Fruit fly (Drosophila melanogaster) whole organism, embryonic: ENCODE measurements around the gene CG3348.

Source experiments
- Blimp-1 ChIP-seq: fragments of 200-800 bp; sonication (Bioruptor generic); optimal IDR thresholded peaks from 3 replicates; lab custom pipeline; 2018; ENCODE audit warnings: missing biosample characterization, missing genetic modification characterization, mild to moderate bottlenecking, moderate library complexity, missing genetic modification reagents
- CG1233 ChIP-seq: fragments of 200-800 bp; sonication (Bioruptor generic); optimal IDR thresholded peaks from 4 replicates; lab custom pipeline; 2018; ENCODE audit warnings: missing biosample characterization, mild to moderate bottlenecking, missing genetic modification characterization
- CG13775 ChIP-seq: fragments of 200-800 bp; sonication (Bioruptor generic); optimal IDR thresholded peaks from 3 replicates; lab custom pipeline; 2017; ENCODE audit warnings: missing biosample characterization, mild to moderate bottlenecking, missing genetic modification characterization
- CG15269 ChIP-seq: fragments of 200-800 bp; sonication (Bioruptor generic); optimal IDR thresholded peaks from 2 replicates; lab custom pipeline; 2018; ENCODE audit warnings: missing biosample characterization, mild to moderate bottlenecking, missing genetic modification characterization, moderate library complexity
- CG15696 ChIP-seq: fragments of 200-800 bp; sonication (Bioruptor generic); optimal IDR thresholded peaks from 2 replicates; lab custom pipeline; 2019; ENCODE audit warnings: missing biosample characterization, mild to moderate bottlenecking, missing genetic modification characterization, moderate library complexity
- CG17359 ChIP-seq: fragments of 200-800 bp; sonication (Bioruptor generic); optimal IDR thresholded peaks from 3 replicates; lab custom pipeline; 2018; ENCODE audit warnings: missing biosample characterization, mild to moderate bottlenecking, missing genetic modification characterization, moderate library complexity
- CG17385 ChIP-seq: fragments of 200-800 bp; sonication (Bioruptor generic); optimal IDR thresholded peaks from 3 replicates; lab custom pipeline; 2018; ENCODE audit warnings: missing biosample characterization, mild to moderate bottlenecking, missing genetic modification characterization
- CG18262 ChIP-seq: fragments of 200-800 bp; optimal IDR thresholded peaks from 3 replicates; lab custom pipeline; 2019; ENCODE audit warnings: missing biosample characterization, mild to moderate bottlenecking, missing genetic modification characterization, moderate library complexity
- CG2129 ChIP-seq: fragments of 200-800 bp; sonication (Bioruptor generic); IDR thresholded peaks from 2 replicates; pipeline ENCODE4 v1.3.6; 2022; ENCODE audit warnings: missing biosample characterization, missing genetic modification characterization; ENCODE audit not compliant: partially characterized antibody
- CG33557 ChIP-seq: fragments of 200-800 bp; sonication (Bioruptor generic); optimal IDR thresholded peaks from 2 replicates; lab custom pipeline; 2019; ENCODE audit warnings: missing biosample characterization, mild to moderate bottlenecking, missing genetic modification characterization, moderate library complexity
- CG3847 ChIP-seq: fragments of 200-800 bp; sonication (Bioruptor generic); IDR thresholded peaks from 2 replicates; pipeline ENCODE4 v1.3.6; 2022; ENCODE audit warnings: missing biosample characterization, missing genetic modification characterization
- CG4282 ChIP-seq: fragments of 200-800 bp; sonication (Bioruptor generic); optimal IDR thresholded peaks from 2 replicates; lab custom pipeline; 2016; ENCODE audit warnings: missing biosample characterization, missing genetic modification characterization
- CG4820 ChIP-seq: fragments of 200-800 bp; sonication (Bioruptor generic); optimal IDR thresholded peaks from 3 replicates; lab custom pipeline; 2016; ENCODE audit warnings: missing biosample characterization, missing genetic modification characterization
- CG5180 ChIP-seq: fragments of 200-800 bp; sonication (Bioruptor generic); optimal IDR thresholded peaks from 3 replicates; lab custom pipeline; 2017; ENCODE audit warnings: missing biosample characterization, missing genetic modification characterization, mild to moderate bottlenecking, moderate library complexity, missing genetic modification reagents
- CG6175 ChIP-seq: fragments of 200-800 bp; sonication (Bioruptor generic); IDR thresholded peaks from 3 replicates; pipeline ENCODE4 v1.3.6; 2022; ENCODE audit warnings: missing biosample characterization, missing genetic modification characterization
- CG8089 ChIP-seq: fragments of 200-800 bp; sonication (Bioruptor generic); optimal IDR thresholded peaks from 3 replicates; lab custom pipeline; 2016; ENCODE audit warnings: missing biosample characterization, missing genetic modification characterization
- Chrac-16 ChIP-seq: fragments of 200-800 bp; sonication (Bioruptor generic); optimal IDR thresholded peaks from 3 replicates; lab custom pipeline; 2016; ENCODE audit warnings: missing biosample characterization, missing genetic modification characterization
- D ChIP-seq, 2 experiments: fragments of 200-800 bp in 1 of 2; fragments of >200 bp in 1 of 2; sonication (Bioruptor generic) in 1 of 2; optimal IDR thresholded peaks; 2 replicates in 1 of 2; 3 replicates in 1 of 2; lab custom pipeline; 2017; ENCODE audit warnings: mild to moderate bottlenecking in 1 of 2, missing biosample characterization in 1 of 2, missing genetic modification characterization in 1 of 2, missing genetic modification reagents in 1 of 2
- D19B ChIP-seq: fragments of 200-800 bp; sonication (Bioruptor generic); optimal IDR thresholded peaks from 2 replicates; lab custom pipeline; 2017; ENCODE audit warnings: missing biosample characterization, mild to moderate bottlenecking, missing genetic modification characterization
- Dip2 ChIP-seq: fragments of 200-800 bp; sonication (Bioruptor generic); IDR thresholded peaks from 2 replicates; pipeline ENCODE4 v1.3.6; 2022; ENCODE audit warnings: missing biosample characterization, missing genetic modification characterization
- Dref ChIP-seq: fragments of 200-800 bp; sonication (Bioruptor generic); IDR thresholded peaks from 2 replicates; pipeline ENCODE4 v1.3.6; 2022; ENCODE audit warnings: missing biosample characterization, missing genetic modification characterization
- HmgD ChIP-seq: fragments of 200-800 bp; sonication (Bioruptor generic); optimal IDR thresholded peaks from 3 replicates; lab custom pipeline; 2016; ENCODE audit warnings: missing biosample characterization, missing genetic modification characterization
- Hr78 ChIP-seq, 2 experiments: fragments of 200-800 bp in 1 of 2; fragments of >200 bp in 1 of 2; sonication (Bioruptor generic) in 1 of 2; optimal IDR thresholded peaks; 2 replicates each; lab custom pipeline; 2017 to 2019; ENCODE audit warnings: missing biosample characterization in 2 of 2, missing genetic modification characterization in 2 of 2, mild to moderate bottlenecking in 1 of 2, moderate library complexity in 1 of 2
- MTF-1 ChIP-seq: fragments of 200-800 bp; sonication (Bioruptor generic); optimal IDR thresholded peaks from 2 replicates; lab custom pipeline; 2018; ENCODE audit warnings: missing biosample characterization, mild to moderate bottlenecking, missing genetic modification characterization, borderline replicate concordance
- Max ChIP-seq: fragments of 200-800 bp; sonication (Bioruptor generic); optimal IDR thresholded peaks from 2 replicates; lab custom pipeline; 2016; ENCODE audit warnings: missing biosample characterization, mild to moderate bottlenecking, missing genetic modification characterization
- Mes4 ChIP-seq: fragments of 200-800 bp; sonication (Bioruptor generic); optimal IDR thresholded peaks from 2 replicates; lab custom pipeline; 2016; ENCODE audit warnings: missing biosample characterization, missing genetic modification characterization
- NC2α ChIP-seq: fragments of 200-800 bp; sonication (Bioruptor generic); optimal IDR thresholded peaks from 2 replicates; lab custom pipeline; 2016; ENCODE audit warnings: missing biosample characterization, missing genetic modification characterization
- Six4 ChIP-seq: fragments of 200-800 bp; sonication (Bioruptor generic); optimal IDR thresholded peaks from 2 replicates; lab custom pipeline; 2016; ENCODE audit warnings: missing biosample characterization, missing genetic modification characterization
- crol ChIP-seq: fragments of 200-800 bp; sonication (Bioruptor generic); IDR thresholded peaks from 2 replicates; pipeline ENCODE4 v1.3.6; 2022; ENCODE audit warnings: missing biosample characterization, missing genetic modification characterization
- dmrt99B ChIP-seq: fragments of 200-800 bp; sonication (Bioruptor generic); optimal IDR thresholded peaks from 2 replicates; lab custom pipeline; 2018; ENCODE audit warnings: missing biosample characterization, mild to moderate bottlenecking, missing genetic modification characterization, moderate library complexity
- fd3F ChIP-seq: fragments of 200-800 bp; sonication (Bioruptor generic); optimal IDR thresholded peaks from 2 replicates; lab custom pipeline; 2018; ENCODE audit warnings: missing biosample characterization, mild to moderate bottlenecking, missing genetic modification characterization, moderate library complexity
- gcm ChIP-seq: fragments of 200-800 bp; sonication (Bioruptor generic); optimal IDR thresholded peaks from 2 replicates; lab custom pipeline; 2019; ENCODE audit warnings: missing biosample characterization, mild to moderate bottlenecking, missing genetic modification characterization, moderate library complexity
- h ChIP-seq: fragments of >200 bp; optimal IDR thresholded peaks from 2 replicates; lab custom pipeline; 2017
- insv ChIP-seq, 2 experiments: fragments of 200-800 bp; sonication (Bioruptor generic); optimal IDR thresholded peaks; 3 replicates each; lab custom pipeline; 2016 to 2018; ENCODE audit warnings: missing biosample characterization in 2 of 2, missing genetic modification characterization in 2 of 2
- kah ChIP-seq: fragments of 200-800 bp; sonication (Bioruptor generic); optimal IDR thresholded peaks from 2 replicates; lab custom pipeline; 2018; ENCODE audit warnings: missing biosample characterization, mild to moderate bottlenecking, missing genetic modification characterization
- ken ChIP-seq: fragments of 200-800 bp; sonication (Bioruptor generic); IDR thresholded peaks from 3 replicates; pipeline ENCODE4 v1.3.6; 2022; ENCODE audit warnings: missing biosample characterization, missing genetic modification characterization
- lov ChIP-seq, 2 experiments: fragments of 200-800 bp in 1 of 2; fragments of >200 bp in 1 of 2; sonication (Bioruptor generic) in 1 of 2; IDR thresholded peaks in 1 of 2; optimal IDR thresholded peaks in 1 of 2; 2 replicates in 1 of 2; 3 replicates in 1 of 2; pipeline versions ENCODE4 v1.3.6 to Lab custom; 2017 to 2022; ENCODE audit warnings: missing biosample characterization in 1 of 2, missing genetic modification characterization in 1 of 2
- org-1 ChIP-seq: fragments of 200-800 bp; sonication (Bioruptor generic); optimal IDR thresholded peaks from 2 replicates; lab custom pipeline; 2017; ENCODE audit warnings: missing biosample characterization, missing genetic modification characterization
- pho ChIP-seq: fragments of 200-800 bp; sonication (Bioruptor generic); optimal IDR thresholded peaks from 2 replicates; lab custom pipeline; 2016; ENCODE audit warnings: missing biosample characterization, missing genetic modification characterization
- row ChIP-seq: fragments of 200-800 bp; sonication (Bioruptor generic); IDR thresholded peaks from 3 replicates; pipeline ENCODE4 v1.3.6; 2022; ENCODE audit warnings: missing biosample characterization, missing genetic modification characterization
- sisA ChIP-seq: fragments of 200-800 bp; sonication (Bioruptor generic); IDR thresholded peaks from 2 replicates; pipeline ENCODE4 v1.3.6; 2022; ENCODE audit warnings: missing biosample characterization, missing genetic modification characterization
- sr ChIP-seq: fragments of 200-800 bp; sonication (Bioruptor generic); IDR thresholded peaks from 3 replicates; pipeline ENCODE4 v1.3.6; 2022; ENCODE audit warnings: missing biosample characterization, missing genetic modification characterization
- sug ChIP-seq: fragments of 200-800 bp; optimal IDR thresholded peaks from 2 replicates; lab custom pipeline; 2019; ENCODE audit warnings: missing biosample characterization, mild to moderate bottlenecking, missing genetic modification characterization, moderate library complexity
- tio ChIP-seq: fragments of 200-800 bp; sonication (Bioruptor generic); optimal IDR thresholded peaks from 2 replicates; lab custom pipeline; 2017; ENCODE audit warnings: missing biosample characterization, missing genetic modification characterization, inconsistent platforms
- toy ChIP-seq: fragments of 200-800 bp; sonication (Bioruptor generic); IDR thresholded peaks from 2 replicates; pipeline ENCODE4 v1.3.6; 2022; ENCODE audit warnings: missing biosample characterization, missing genetic modification characterization
- vvl ChIP-seq: fragments of 200-800 bp; sonication (Bioruptor generic); IDR thresholded peaks from 2 replicates; pipeline ENCODE4 v1.3.6; 2022; ENCODE audit warnings: missing biosample characterization, missing genetic modification characterization
- wdn ChIP-seq: fragments of 200-800 bp; sonication (Bioruptor generic); IDR thresholded peaks from 2 replicates; pipeline ENCODE4 v1.3.6; 2022; ENCODE audit warnings: missing biosample characterization, missing genetic modification characterization
- zen2 ChIP-seq: fragments of 200-800 bp; sonication (Bioruptor generic); IDR thresholded peaks from 3 replicates; pipeline ENCODE4 v1.3.6; 2022; ENCODE audit warnings: missing biosample characterization, missing genetic modification characterization; ENCODE audit not compliant: partially characterized antibody

The CG3348 gene

dm6 chr3R:27273118-27274062 lies 18.6 kb downstream of the CG3348 start, which contains the start of gene CG5934 (continued):
- no peak for TF ChIP-seq D (optimal IDR thresholded peaks at IDR 0.05; lab: Kevin White, UChicago)
- TF ChIP-seq D (GFP tag; optimal IDR thresholded peaks at IDR 0.05; lab: Kevin White, UChicago), result no peak
- TF ChIP-seq gcm (GFP tag; lab: Kevin White, UChicago), result no peak
- no peak for TF ChIP-seq Six4
- TF ChIP-seq Dip2 (GFP tag; lab: Robert Waterston, UW), result no peak
- TF ChIP-seq kah (GFP tag; lab: Kevin White, UChicago), result no peak
- TF ChIP-seq dmrt99B (tag; lab: Kevin White, UChicago), result no peak
- TF ChIP-seq insv (GFP tag; optimal IDR thresholded peaks at IDR 0.05; lab: Kevin White, UChicago), result no peak
- peak; percentile 35 for TF ChIP-seq CG17359 (tag; lab: Kevin White, UChicago)
- TF ChIP-seq toy (GFP tag; lab: Robert Waterston, UW), result no peak
- 0 out of 3 replicates have a peak, but pooled peaks have one; percentile 9 for TF ChIP-seq row (GFP tag; lab: Robert Waterston, UW)
- no peak for TF ChIP-seq CG18262
- TF ChIP-seq sr (GFP tag; lab: Robert Waterston, UW), result no peak
- TF ChIP-seq CG15269 (tag; lab: Kevin White, UChicago), result no peak
- TF ChIP-seq pho, result peak; percentile 31
- no peak for TF ChIP-seq CG5180 (GFP tag; lab: Kevin White, UChicago)
- no peak for TF ChIP-seq zen2 (GFP tag; lab: Robert Waterston, UW)
- no peak for TF ChIP-seq fd3F (GFP tag; lab: Kevin White, UChicago)
- peak; percentile 10 for TF ChIP-seq CG13775 (GFP tag; lab: Kevin White, UChicago)
- TF ChIP-seq NC2α (GFP tag; lab: Kevin White, UChicago), result peak; percentile 8
- peak; percentile 26 for TF ChIP-seq sug (tag; lab: Kevin White, UChicago)
- no peak for TF ChIP-seq sisA
- 0 out of 3 replicates have a peak, but pooled peaks have one; percentile 32 for TF ChIP-seq ken (GFP tag; lab: Robert Waterston, UW)
- no peak for TF ChIP-seq CG4820 (GFP tag; lab: Kevin White, UChicago)
- no peak for TF ChIP-seq org-1 (GFP tag; lab: Kevin White, UChicago)
- no peak for TF ChIP-seq crol (GFP tag; lab: Robert Waterston, UW)
- no peak for TF ChIP-seq CG33557
- no peak for TF ChIP-seq CG15696
- no peak for TF ChIP-seq Mes4 (GFP tag; lab: Kevin White, UChicago)
- TF ChIP-seq CG1233 (GFP tag; lab: Kevin White, UChicago), result no peak
- no peak for TF ChIP-seq HmgD
- no peak for TF ChIP-seq tio (GFP tag; lab: Kevin White, UChicago)
- TF ChIP-seq D19B (GFP tag; lab: Kevin White, UChicago), result no peak
- peak; percentile 62 for TF ChIP-seq CG3847 (GFP tag; lab: Robert Waterston, UW)
- no peak for TF ChIP-seq MTF-1 (GFP tag; lab: Kevin White, UChicago)
- TF ChIP-seq CG17385, result peak; percentile 97
- TF ChIP-seq Max, result no peak
- TF ChIP-seq CG2129 (GFP tag; lab: Robert Waterston, UW), result no peak
- TF ChIP-seq Chrac-16 (GFP tag; lab: Kevin White, UChicago), result peak; percentile 2
- no peak for TF ChIP-seq CG6175 (GFP tag; lab: Robert Waterston, UW)
- peak; percentile 9 for TF ChIP-seq CG8089 (GFP tag; lab: Kevin White, UChicago)
- TF ChIP-seq Hr78 (GFP tag; optimal IDR thresholded peaks at IDR 0.05; lab: Kevin White, UChicago), result no peak
- no peak for TF ChIP-seq Blimp-1
- peak; percentile 25 for TF ChIP-seq CG4282 (GFP tag; lab: Kevin White, UChicago)
- no peak for TF ChIP-seq h (lab: Kevin White, UChicago)
- no peak for TF ChIP-seq vvl
- TF ChIP-seq wdn, result no peak
- TF ChIP-seq lov (optimal IDR thresholded peaks at IDR 0.05; lab: Kevin White, UChicago), result no peak
- TF ChIP-seq lov (GFP tag; IDR thresholded peaks at IDR 0.05; lab: Robert Waterston, UW), result no peak
- TF ChIP-seq Dref, result peak; percentile 44
